Worm (Caenorhabditis elegans): ENCODE measurements around the gene K01A11.1.

Gene K01A11.1

DNA sequence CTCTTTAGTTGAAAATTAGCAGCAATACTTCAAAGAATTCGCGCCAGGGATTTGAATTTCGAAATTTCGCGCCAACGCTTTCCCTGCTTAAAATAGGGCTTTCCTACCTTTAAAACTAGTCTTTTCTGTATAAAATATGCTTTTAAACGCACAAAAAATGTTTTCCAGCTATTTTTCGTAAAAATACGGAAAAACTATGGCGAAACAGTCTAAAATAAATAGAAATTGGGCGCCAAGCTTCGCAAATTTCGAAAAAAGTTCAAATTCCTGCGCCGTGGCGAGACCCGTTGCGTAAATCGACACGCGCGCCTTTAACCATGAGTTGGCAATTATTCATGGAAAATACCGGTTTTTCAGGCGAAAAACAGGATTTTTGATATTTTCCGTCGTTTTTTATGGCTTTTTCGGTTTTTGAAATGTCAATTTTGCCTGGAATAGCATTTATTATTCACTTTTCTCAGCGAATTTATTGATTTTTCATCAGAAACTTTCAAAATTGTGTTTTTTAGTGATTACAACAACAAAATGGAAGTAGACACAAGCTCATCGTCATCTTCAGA is 26.9 kb downstream of the K01A11.1 start, which contains the start of the genes npp-9 and F59A2.5 (continued):
- TF ChIP-seq pha-4 (GFP tag; IDR thresholded peaks at IDR 0.05) (no peak), pha-4 (tag; optimal IDR thresholded peaks at IDR 0.05) (no peak), daf-19 (GFP tag; conservative IDR thresholded peaks at IDR 0.05) (no peak), ztf-7 (tag; optimal IDR thresholded peaks at IDR 0.05) (no peak), lin-29 (GFP tag; IDR thresholded peaks at IDR 0.05) (no peak), lin-39 (tag; optimal IDR thresholded peaks at IDR 0.05) (no peak), hif-1 (tag; optimal IDR thresholded peaks at IDR 0.05) (no peak), spr-3 (GFP tag; optimal IDR thresholded peaks at IDR 0.05) (no peak), lsy-2 (tag; optimal IDR thresholded peaks at IDR 0.05) (peak in 1 of 2 experiments; percentile 76), unc-130 (GFP tag; optimal IDR thresholded peaks at IDR 0.05) (peak; percentile 46), zip-2 (tag; optimal IDR thresholded peaks at IDR 0.05) (no peak), egl-43 (GFP tag; IDR thresholded peaks at IDR 0.05) (no peak), pqm-1 (tag; optimal IDR thresholded peaks at IDR 0.05) (no peak), mdt-29 (GFP tag; IDR thresholded peaks at IDR 0.05) (no peak), ctbp-1 (GFP tag; IDR thresholded peaks at IDR 0.05) (no peak), aha-1 (tag) (peak; percentile 86), mdl-1 (tag; optimal IDR thresholded peaks at IDR 0.05) (peak in 1 of 2 experiments; percentile 42), nhr-76 (tag; optimal IDR thresholded peaks at IDR 0.05) (no peak), aly-2 (tag; optimal IDR thresholded peaks at IDR 0.05) (no peak), mxl-3 (GFP tag; optimal IDR thresholded peaks at IDR 0.05) (no peak), daf-12 (tag; optimal IDR thresholded peaks at IDR 0.05) (no peak), jun-1 (tag; optimal IDR thresholded peaks at IDR 0.05) (no peak), F37D6.2 (tag; optimal IDR thresholded peaks at IDR 0.05) (no peak), nhr-42 (GFP tag; IDR thresholded peaks at IDR 0.05) (no peak), zfp-2 (tag; optimal IDR thresholded peaks at IDR 0.05) (no peak), tra-1 (GFP tag; IDR thresholded peaks at IDR 0.05) (no peak), attf-4 (tag; optimal IDR thresholded peaks at IDR 0.05) (no peak), unc-39 (tag; optimal IDR thresholded peaks at IDR 0.05) (no peak), nhr-111 (GFP tag; optimal IDR thresholded peaks at IDR 0.05) (no peak), lin-1 (GFP tag; IDR thresholded peaks at IDR 0.05) (no peak), dpl-1 (GFP tag; optimal IDR thresholded peaks at IDR 0.05) (peak; percentile 73), fos-1 (tag; optimal IDR thresholded peaks at IDR 0.05) (no peak), dmd-9 (GFP tag; IDR thresholded peaks at IDR 0.05) (no peak), hlh-11 (tag; optimal IDR thresholded peaks at IDR 0.05) (peak; percentile 21), cey-2 (tag; optimal IDR thresholded peaks at IDR 0.05; ENCODE audit: borderline replicate concordance, insufficient read depth) (no peak), tag-97 (GFP tag; IDR thresholded peaks at IDR 0.05) (no peak), mes-2 (tag; optimal IDR thresholded peaks at IDR 0.05; ENCODE audit: poor library complexity, severe bottlenecking) (no peak), nhr-10 (tag; optimal IDR thresholded peaks at IDR 0.05) (no peak), hlh-30 (tag; optimal IDR thresholded peaks at IDR 0.05; ENCODE audit: insufficient read depth) (peak; percentile 70), ceh-32 (tag; optimal IDR thresholded peaks at IDR 0.05; ENCODE audit: poor library complexity) (no peak), rbr-2 (tag; optimal IDR thresholded peaks at IDR 0.05) (peak; percentile 0), set-16 (GFP tag; IDR thresholded peaks at IDR 0.05) (no peak), vab-7 (GFP tag; IDR thresholded peaks at IDR 0.05) (no peak), arid-1 (GFP tag; conservative IDR thresholded peaks at IDR 0.05) (no peak), ceh-62 (tag; optimal IDR thresholded peaks at IDR 0.05) (no peak), zip-11 (GFP tag; IDR thresholded peaks at IDR 0.05) (no peak), mep-1 (tag; optimal IDR thresholded peaks at IDR 0.05) (peak; percentile 36), snpc-4 (tag; optimal IDR thresholded peaks at IDR 0.05) (no peak), lin-15B (tag; optimal IDR thresholded peaks at IDR 0.05) (no peak), nhr-11 (tag; optimal IDR thresholded peaks at IDR 0.05) (no peak)

Data from whole organism, L4 larva.